Worm (Caenorhabditis elegans): Measurements from ENCODE around the gene srj-10.

DNA sequence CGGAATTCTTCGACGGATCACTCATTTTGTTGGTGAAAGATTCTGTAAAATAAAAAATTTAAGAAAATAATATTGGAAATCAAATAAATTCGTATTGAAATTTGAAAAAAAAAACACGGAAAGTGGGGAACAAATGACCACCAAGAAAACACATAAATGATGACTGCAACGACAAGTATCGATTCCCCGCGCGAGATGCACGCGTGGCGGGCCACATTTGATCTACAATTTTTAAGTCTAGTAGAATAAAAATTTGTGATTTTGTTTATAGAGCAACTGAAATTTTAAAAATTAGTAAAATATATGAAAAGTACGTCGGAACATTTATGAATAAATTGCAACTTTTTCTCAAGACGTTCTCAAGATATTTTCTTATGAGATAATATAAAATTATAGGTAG is 18.7 kb downstream of the srj-10 start, which contains the start of gene F14H3.4:
- TF ChIP-seq aly-2 (tag; optimal IDR thresholded peaks at IDR 0.05): no peak
- TF ChIP-seq mab-5 (tag; optimal IDR thresholded peaks at IDR 0.05): no peak
- no peak for TF ChIP-seq ztf-4 (tag; optimal IDR thresholded peaks at IDR 0.05)

Measured in whole organism, L2 larva.